Worm (Caenorhabditis elegans): ENCODE measurements around the gene F38A6.4.

DNA sequence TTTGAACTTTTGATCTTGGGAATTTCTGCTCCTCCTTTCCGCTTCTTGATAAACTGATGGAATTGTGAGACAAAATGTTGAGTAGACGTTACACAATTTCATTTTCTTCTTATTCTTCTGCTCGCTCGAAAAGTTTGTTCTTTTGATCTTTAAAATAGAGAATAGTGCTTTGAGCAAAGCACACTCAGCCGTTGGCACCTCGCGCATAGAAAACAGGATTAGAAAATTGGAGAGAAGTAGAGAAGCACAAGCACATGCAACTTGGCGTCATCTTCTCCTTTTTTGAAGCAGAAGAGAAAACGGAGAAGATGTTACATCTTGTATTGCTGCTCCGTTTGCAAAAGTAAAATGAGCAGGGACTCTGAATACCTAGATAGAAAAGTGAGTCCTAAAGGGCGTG is 7.0 kb upstream of the F38A6.4 start:
- TF ChIP-seq daf-12 (tag; optimal IDR thresholded peaks at IDR 0.05) (no peak), ama-1 (optimal IDR thresholded peaks at IDR 0.05) (no peak), unc-39 (tag; optimal IDR thresholded peaks at IDR 0.05) (no peak), nhr-6 (tag; optimal IDR thresholded peaks at IDR 0.05) (no peak), egl-27 (tag; optimal IDR thresholded peaks at IDR 0.05) (no peak), fkh-10 (GFP tag; optimal IDR thresholded peaks at IDR 0.05) (peak; percentile 98), ces-1 (GFP tag; optimal IDR thresholded peaks at IDR 0.05) (peak; percentile 94), zag-1 (tag; optimal IDR thresholded peaks at IDR 0.05) (no peak), mes-2 (tag; optimal IDR thresholded peaks at IDR 0.05; ENCODE audit: poor library complexity, severe bottlenecking) (no peak)
